Worm (Caenorhabditis elegans) whole organism, L4/young adult: ENCODE measurements around the gene nex-3.

Experiments used
- dao-5 ChIP-seq: sonication (generic microtip); optimal IDR thresholded peaks from 2 replicates; lab custom pipeline; 2016; ENCODE audit warnings: missing genotype, missing genetic modification characterization, moderate library complexity, missing compliant biosample characterization
- him-1 ChIP-seq: sonication (generic microtip); optimal IDR thresholded peaks from 2 replicates; lab custom pipeline; 2016; ENCODE audit warnings: missing genotype, missing genetic modification reagents, missing genetic modification characterization, missing compliant biosample characterization

- no peak for TF ChIP-seq dao-5 (tag; lab: Kevin White, UChicago)
- TF ChIP-seq him-1, result no peak
Measured at ce11 chrIII:4412108-4413009, 29.5 kb upstream of the nex-3 start.
